Fruit fly (Drosophila melanogaster): Measurements from ENCODE around the gene CG33272.

The CG33272 gene

DNA sequence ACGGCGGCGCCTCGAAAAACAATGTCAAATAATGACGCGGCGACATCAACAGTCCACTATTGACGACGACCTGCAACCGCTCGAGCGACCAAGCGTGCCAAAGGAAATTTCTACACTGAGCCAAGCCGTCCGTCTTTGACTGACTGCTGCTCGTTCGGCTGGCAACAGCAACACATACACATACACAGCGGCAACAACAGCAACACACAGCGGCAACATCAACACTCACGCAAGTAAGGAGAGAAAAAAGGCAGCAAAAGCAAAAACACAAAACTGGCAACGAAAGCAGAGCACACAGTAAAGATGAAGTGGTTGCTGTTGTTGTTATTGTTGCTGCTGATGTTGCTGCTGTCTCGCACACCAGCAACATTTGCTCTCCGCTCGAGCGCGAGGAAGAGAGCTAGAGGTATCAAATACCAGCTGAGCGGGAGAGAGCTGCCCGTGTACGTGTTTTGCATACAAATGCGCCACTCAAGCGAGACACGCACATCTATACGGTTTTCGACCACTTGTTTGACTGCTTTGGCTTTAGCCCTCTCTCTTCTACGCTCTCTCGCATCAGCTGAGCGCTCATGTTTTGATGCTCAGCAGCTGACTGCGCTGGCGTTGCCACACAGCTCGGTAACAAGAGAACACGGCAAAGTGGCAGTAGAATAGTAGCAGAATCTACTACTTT lies 42.7 kb upstream of the CG33272 start (continued):
- TF ChIP-seq HLH3B (GFP tag; IDR thresholded peaks at IDR 0.05) (0 out of 2 replicates have a peak, but pooled peaks have one; percentile 11), Mes4 (GFP tag; optimal IDR thresholded peaks at IDR 0.05) (no peak), CG32767 (GFP tag; IDR thresholded peaks at IDR 0.05) (peak; percentile 32; the same call in 1 of the 2 replicates), ara (GFP tag; IDR thresholded peaks at IDR 0.05) (no peak), CG14860 (GFP tag; IDR thresholded peaks at IDR 0.05; ENCODE audit: partially characterized antibody) (no peak), Dfd (GFP tag; optimal IDR thresholded peaks at IDR 0.05) (no peak), CG3995 (GFP tag; optimal IDR thresholded peaks at IDR 0.05) (no peak), Camta (GFP tag; optimal IDR thresholded peaks at IDR 0.05) (no peak), Side (GFP tag; optimal IDR thresholded peaks at IDR 0.05) (no peak), NfI (GFP tag; optimal IDR thresholded peaks at IDR 0.05) (peak; percentile 15), CG12299 (tag; optimal IDR thresholded peaks at IDR 0.05) (no peak), CG11560 (tag; IDR thresholded peaks at IDR 0.05) (no peak), NK7.1 (GFP tag; optimal IDR thresholded peaks at IDR 0.05) (no peak), gfzf (GFP tag; optimal IDR thresholded peaks at IDR 0.05) (no peak), Ets97D (GFP tag; optimal IDR thresholded peaks at IDR 0.05) (no peak), fd64A (GFP tag; optimal IDR thresholded peaks at IDR 0.05) (peak; percentile 6), Dbx (GFP tag; IDR thresholded peaks at IDR 0.05) (0 out of 3 replicates have a peak, but pooled peaks have one; percentile 38), NC2β (GFP tag; optimal IDR thresholded peaks at IDR 0.05) (peak; percentile 1), CG12942 (GFP tag; optimal IDR thresholded peaks at IDR 0.05) (no peak), bab2 (GFP tag; optimal IDR thresholded peaks at IDR 0.05) (no peak), HLHmδ (GFP tag; optimal IDR thresholded peaks at IDR 0.05) (peak; percentile 15), CG13424 (tag; optimal IDR thresholded peaks at IDR 0.05) (no peak), cwo (GFP tag; optimal IDR thresholded peaks at IDR 0.05) (peak; percentile 43), pan (optimal IDR thresholded peaks at IDR 0.05) (no peak), pan (GFP tag; optimal IDR thresholded peaks at IDR 0.05 in 1 of 2, IDR thresholded peaks at IDR 0.05 in 1 of 2) (peak in 1 of 2 experiments; percentile 36), Dp (GFP tag; optimal IDR thresholded peaks at IDR 0.05) (no peak), CG3407 (GFP tag; optimal IDR thresholded peaks at IDR 0.05) (peak; percentile 1), Lpt (GFP tag; optimal IDR thresholded peaks at IDR 0.05) (no peak), Adf1 (GFP tag; IDR thresholded peaks at IDR 0.05) (peak; percentile 84), ewg (GFP tag; optimal IDR thresholded peaks at IDR 0.05) (no peak), ERR (GFP tag; optimal IDR thresholded peaks at IDR 0.05) (no peak), CG1529 (GFP tag; optimal IDR thresholded peaks at IDR 0.05) (peak; percentile 32), eyg (GFP tag; optimal IDR thresholded peaks at IDR 0.05) (no peak), prd (optimal IDR thresholded peaks at IDR 0.05) (no peak), prd (GFP tag; IDR thresholded peaks at IDR 0.05) (no peak), Drgx (GFP tag; IDR thresholded peaks at IDR 0.05) (peak; percentile 71), fu2 (GFP tag; optimal IDR thresholded peaks at IDR 0.05) (no peak), bigmax (GFP tag; optimal IDR thresholded peaks at IDR 0.05) (peak; percentile 0), kni (GFP tag; optimal IDR thresholded peaks at IDR 0.05) (peak; percentile 97), Xrp1 (GFP tag; IDR thresholded peaks at IDR 0.05) (no peak), CG14441 (GFP tag; IDR thresholded peaks at IDR 0.05) (no peak), Fer3 (tag; optimal IDR thresholded peaks at IDR 0.05) (no peak), CG12219 (GFP tag; optimal IDR thresholded peaks at IDR 0.05) (peak; percentile 47), fru (optimal IDR thresholded peaks at IDR 0.05) (no peak), Sin3A (optimal IDR thresholded peaks at IDR 0.05) (no peak), sr (GFP tag; IDR thresholded peaks at IDR 0.05) (peak; percentile 60; the same call in 2 of the 3 replicates), CG14667 (GFP tag; IDR thresholded peaks at IDR 0.05) (no peak), CG17829 (tag; optimal IDR thresholded peaks at IDR 0.05) (peak; percentile 62), gsb-n (tag; optimal IDR thresholded peaks at IDR 0.05) (peak; percentile 14), CG12744 (GFP tag; optimal IDR thresholded peaks at IDR 0.05) (no peak), zen (tag; optimal IDR thresholded peaks at IDR 0.05) (no peak), grau (tag; optimal IDR thresholded peaks at IDR 0.05) (peak; percentile 18)
